Fruit fly (Drosophila melanogaster) S2 (cell line): Measurements from ENCODE around the gene LManII.

Experiments
- CG8478 ChIP-seq: fragments of >200 bp; optimal IDR thresholded peaks from 2 replicates; lab custom pipeline; 2018
- CTCF ChIP-seq, 2 experiments: fragments of >200 bp; optimal IDR thresholded peaks; 2 replicates each; lab custom pipeline; 2018

DNA sequence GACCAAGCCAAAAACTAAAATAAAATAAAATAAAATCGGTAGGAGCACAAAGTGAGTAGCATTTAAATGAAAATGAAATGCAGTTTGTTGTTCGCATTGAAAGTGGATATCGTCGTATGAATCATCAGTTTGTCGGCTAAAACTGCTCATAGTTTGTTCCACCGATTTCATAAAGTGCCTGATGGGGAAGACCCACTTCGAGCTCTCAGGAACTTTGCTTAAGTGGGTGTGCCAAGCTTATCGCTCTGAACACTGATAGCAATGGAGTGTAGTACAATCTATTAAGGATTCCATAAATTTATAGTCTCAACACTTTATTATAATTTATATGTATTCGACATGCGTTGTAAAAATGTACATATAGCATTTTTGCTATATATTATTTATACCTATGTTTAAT is 45.4 kb downstream of the LManII start:
- TF ChIP-seq CG8478 (lab: Kevin White, UChicago) (no peak), CTCF (optimal IDR thresholded peaks at IDR 0.05; lab: Kevin White, UChicago) (no peak)
